Fruit fly (Drosophila melanogaster) whole organism, adult: ENCODE data around the gene Phs.

Source experiments
- CG14711 ChIP-seq: fragments of 200-800 bp; sonication (Bioruptor generic); optimal IDR thresholded peaks from 2 replicates; lab custom pipeline; 2018; ENCODE audit warnings: missing biosample characterization, mild to moderate bottlenecking, missing genetic modification characterization, moderate library complexity
- CG1620 ChIP-seq: fragments of 200-800 bp; sonication (Bioruptor generic); optimal IDR thresholded peaks from 2 replicates; lab custom pipeline; 2016; ENCODE audit warnings: missing biosample characterization, missing genetic modification characterization
- CG33017 ChIP-seq: fragments of 200-800 bp; sonication (Bioruptor generic); optimal IDR thresholded peaks from 2 replicates; lab custom pipeline; 2018; ENCODE audit warnings: missing biosample characterization, mild to moderate bottlenecking, missing genetic modification characterization, moderate library complexity
- CG7101 ChIP-seq: fragments of 200-800 bp; sonication (Bioruptor generic); optimal IDR thresholded peaks from 2 replicates; lab custom pipeline; 2018; ENCODE audit warnings: missing biosample characterization, mild to moderate bottlenecking, missing genetic modification characterization, moderate library complexity
- Hr96 ChIP-seq: fragments of 200-800 bp; sonication (Bioruptor generic); optimal IDR thresholded peaks from 2 replicates; lab custom pipeline; 2016; ENCODE audit warnings: missing biosample characterization, missing genetic modification characterization
- bab1 ChIP-seq: fragments of 200-800 bp; sonication (Bioruptor generic); optimal IDR thresholded peaks from 3 replicates; lab custom pipeline; 2019; ENCODE audit warnings: missing biosample characterization, mild to moderate bottlenecking, missing genetic modification characterization, moderate library complexity
- cnc ChIP-seq, 2 experiments: fragments of >200 bp; optimal IDR thresholded peaks; 2 replicates each; lab custom pipeline; 2017
- kay ChIP-seq: fragments of 200-800 bp; sonication (Bioruptor generic); peaks from one replicate; lab custom pipeline; 2016; ENCODE audit warnings: missing biosample characterization, missing genetic modification characterization, borderline replicate concordance
- pad ChIP-seq: fragments of 200-800 bp; sonication (Bioruptor generic); optimal IDR thresholded peaks from 3 replicates; lab custom pipeline; 2017; ENCODE audit warnings: missing biosample characterization, missing genetic modification characterization, mild to moderate bottlenecking, moderate library complexity, missing genetic modification reagents

DNA sequence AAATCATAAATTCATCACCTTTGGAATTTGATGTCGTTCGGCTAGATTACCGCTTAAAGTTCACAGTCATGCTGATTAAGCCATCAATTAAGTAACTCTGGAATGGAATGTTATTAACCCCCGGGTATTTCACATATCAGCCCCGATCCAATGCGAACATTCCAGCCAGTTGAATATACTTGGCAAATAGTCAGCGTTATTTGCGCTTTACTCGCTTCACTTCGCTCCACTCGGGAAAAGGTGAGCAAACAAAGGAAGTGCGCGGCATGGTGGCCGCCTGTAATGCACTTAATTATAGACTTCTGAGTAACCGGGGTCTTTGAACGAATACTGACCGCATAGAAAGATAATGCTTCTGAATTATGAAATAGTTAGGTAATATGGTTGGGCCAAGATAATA lies 17.9 kb downstream of the Phs start:
- TF ChIP-seq cnc (optimal IDR thresholded peaks at IDR 0.05; lab: Kevin White, UChicago) = no peak
- peak; percentile 49 for TF ChIP-seq kay (GFP tag; lab: Kevin White, UChicago)
- TF ChIP-seq bab1 (GFP tag; lab: Kevin White, UChicago) = no peak
- no peak for TF ChIP-seq CG14711 (tag; lab: Kevin White, UChicago)
- TF ChIP-seq CG33017 = no peak
- TF ChIP-seq CG7101 (tag; lab: Kevin White, UChicago) = no peak
- no peak for TF ChIP-seq CG1620 (GFP tag; lab: Kevin White, UChicago)
- no peak for TF ChIP-seq pad (GFP tag; lab: Kevin White, UChicago)
- no peak for TF ChIP-seq Hr96 (GFP tag; lab: Kevin White, UChicago)
